Worm (Caenorhabditis elegans) whole organism, early embryonic: ENCODE results near the gene C07A12.18.

Experiments
- F13C5.2 ChIP-seq: sonication (generic microtip); optimal IDR thresholded peaks from 2 replicates; lab custom pipeline; 2017; ENCODE audit warnings: mild to moderate bottlenecking, missing genetic modification characterization, inconsistent platforms, missing compliant biosample characterization
- ama-1 ChIP-seq: fragments of 150-350 bp; optimal IDR thresholded peaks from 2 replicates; lab custom pipeline; 2014
- ceh-13 ChIP-seq: fragments of 200-800 bp; sonication (Bioruptor generic); optimal IDR thresholded peaks from 2 replicates; lab custom pipeline; 2018; ENCODE audit warnings: mild to moderate bottlenecking, missing genetic modification characterization, missing compliant biosample characterization
- scrt-1 ChIP-seq: fragments of 200-800 bp; sonication (Bioruptor generic); IDR thresholded peaks from 2 replicates; pipeline ENCODE4 v1.3.6; 2022; ENCODE audit warnings: missing genetic modification characterization, missing compliant biosample characterization

- TF ChIP-seq F13C5.2 = no peak
- TF ChIP-seq ceh-13 (GFP tag; lab: Kevin White, UChicago) = no peak
- TF ChIP-seq ama-1 (lab: Kevin White, UChicago) = no peak
- no peak for TF ChIP-seq scrt-1
Observed at ce11 chrX:4502039-4502438, 47.7 kb downstream of the C07A12.18 start.
